Worm (Caenorhabditis elegans) whole organism, mixed stage, embryonic: ENCODE data around the gene K12H4.2.

Experiments used
- M03D4.4 ChIP-seq: sonication (generic microtip); optimal IDR thresholded peaks from 2 replicates; lab custom pipeline; 2017; ENCODE audit warnings: mild to moderate bottlenecking, missing genetic modification characterization, missing compliant biosample characterization
- bed-3 ChIP-seq: fragments of 200-800 bp; sonication (Bioruptor generic); optimal IDR thresholded peaks from 3 replicates; lab custom pipeline; 2018; ENCODE audit warnings: mild to moderate bottlenecking, missing genetic modification characterization, moderate library complexity, missing compliant biosample characterization
- blmp-1 ChIP-seq: fragments of 150-350 bp; optimal IDR thresholded peaks from 2 replicates; lab custom pipeline; 2014; ENCODE audit warnings: missing biosample characterization, missing genetic modification characterization
- ceh-43 ChIP-seq: fragments of 200-800 bp; sonication (Bioruptor generic); optimal IDR thresholded peaks from 2 replicates; lab custom pipeline; 2018; ENCODE audit warnings: mild to moderate bottlenecking, missing genetic modification characterization, moderate library complexity, missing compliant biosample characterization
- ceh-83 ChIP-seq: fragments of 200-800 bp; sonication (Bioruptor generic); optimal IDR thresholded peaks from 2 replicates; lab custom pipeline; 2018; ENCODE audit warnings: mild to moderate bottlenecking, missing genetic modification characterization, missing compliant biosample characterization
- ces-1 ChIP-seq: fragments of 150-350 bp; optimal IDR thresholded peaks from 2 replicates; lab custom pipeline; 2014; ENCODE audit warnings: missing biosample characterization, missing genetic modification reagents, missing genetic modification characterization
- cnd-1 ChIP-seq: fragments of 200-800 bp; sonication (Bioruptor generic); optimal IDR thresholded peaks from 2 replicates; lab custom pipeline; 2018; ENCODE audit warnings: mild to moderate bottlenecking, missing genetic modification characterization, missing compliant biosample characterization
- drap-1 ChIP-seq: fragments of 200-800 bp; sonication (Bioruptor generic); optimal IDR thresholded peaks from 3 replicates; lab custom pipeline; 2018; ENCODE audit warnings: mild to moderate bottlenecking, missing genetic modification characterization, missing compliant biosample characterization
- elt-1 ChIP-seq: sonication (generic microtip); optimal IDR thresholded peaks from 2 replicates; lab custom pipeline; 2017; ENCODE audit warnings: missing genetic modification characterization, mild to moderate bottlenecking, missing compliant biosample characterization, antibody characterized with exemption, moderate library complexity, borderline replicate concordance; ENCODE audit not compliant: insufficient read depth
- elt-3 ChIP-seq: fragments of 150-350 bp; optimal IDR thresholded peaks from 2 replicates; lab custom pipeline; 2014; ENCODE audit warnings: missing biosample characterization, missing genetic modification characterization
- flh-1 ChIP-seq: fragments of 200-800 bp; sonication (Bioruptor generic); optimal IDR thresholded peaks from 2 replicates; lab custom pipeline; 2018; ENCODE audit warnings: mild to moderate bottlenecking, missing genetic modification characterization, moderate library complexity, missing compliant biosample characterization
- ham-2 ChIP-seq: fragments of 200-800 bp; sonication (Bioruptor generic); optimal IDR thresholded peaks from 2 replicates; lab custom pipeline; 2018; ENCODE audit warnings: mild to moderate bottlenecking, missing genetic modification characterization, missing compliant biosample characterization
- hlh-1 ChIP-seq: fragments of 150-350 bp; optimal IDR thresholded peaks from 2 replicates; lab custom pipeline; 2014; ENCODE audit warnings: missing biosample characterization, missing genetic modification reagents, missing genetic modification characterization
- lin-13 ChIP-seq: fragments of 150-350 bp; optimal IDR thresholded peaks from 2 replicates; lab custom pipeline; 2014; ENCODE audit warnings: missing biosample characterization, missing genetic modification characterization
- lin-32 ChIP-seq: fragments of 200-800 bp; sonication (Bioruptor generic); optimal IDR thresholded peaks from 2 replicates; lab custom pipeline; 2018; ENCODE audit warnings: mild to moderate bottlenecking, missing genetic modification characterization, missing compliant biosample characterization
- lsy-2 ChIP-seq: fragments of 150-350 bp; optimal IDR thresholded peaks from 2 replicates; lab custom pipeline; 2014; ENCODE audit warnings: missing biosample characterization, missing genetic modification characterization
- mab-5 ChIP-seq: fragments of 150-350 bp; optimal IDR thresholded peaks from 2 replicates; lab custom pipeline; 2014; ENCODE audit warnings: missing biosample characterization, missing genetic modification characterization
- mep-1 ChIP-seq: fragments of 150-350 bp; optimal IDR thresholded peaks from 2 replicates; lab custom pipeline; 2017; ENCODE audit warnings: missing biosample characterization, missing genetic modification reagents, missing genetic modification characterization, inconsistent platforms
- mls-2 ChIP-seq: sonication (generic microtip); optimal IDR thresholded peaks from 2 replicates; lab custom pipeline; 2016; ENCODE audit warnings: mild to moderate bottlenecking, missing genetic modification characterization, moderate library complexity, missing compliant biosample characterization
- nhr-2 ChIP-seq: fragments of 150-350 bp; optimal IDR thresholded peaks from 2 replicates; lab custom pipeline; 2014; ENCODE audit warnings: missing biosample characterization, missing genetic modification characterization
- nhr-237 ChIP-seq: fragments of 150-350 bp; optimal IDR thresholded peaks from 2 replicates; lab custom pipeline; 2014; ENCODE audit warnings: missing biosample characterization, missing genetic modification characterization
- nhr-76 ChIP-seq: sonication (generic microtip); optimal IDR thresholded peaks from 2 replicates; lab custom pipeline; 2017; ENCODE audit warnings: missing biosample characterization, missing genetic modification characterization
- pha-4 ChIP-seq: fragments of 150-350 bp; optimal IDR thresholded peaks from 2 replicates; lab custom pipeline; 2018; ENCODE audit warnings: missing biosample characterization, missing genetic modification reagents, missing genetic modification characterization
- sem-2 ChIP-seq: fragments of 200-800 bp; sonication (Bioruptor generic); optimal IDR thresholded peaks from 2 replicates; lab custom pipeline; 2018; ENCODE audit warnings: mild to moderate bottlenecking, missing genetic modification characterization, missing compliant biosample characterization
- snpc-4 ChIP-seq: fragments of 150-350 bp; optimal IDR thresholded peaks from 2 replicates; lab custom pipeline; 2014; ENCODE audit warnings: missing biosample characterization, missing genetic modification characterization
- sptf-1 ChIP-seq: sonication (generic microtip); optimal IDR thresholded peaks from 2 replicates; lab custom pipeline; 2017; ENCODE audit warnings: mild to moderate bottlenecking, missing genetic modification characterization, moderate library complexity, missing compliant biosample characterization
- tbx-8 ChIP-seq: fragments of 200-800 bp; sonication (Bioruptor generic); optimal IDR thresholded peaks from 2 replicates; lab custom pipeline; 2018; ENCODE audit warnings: mild to moderate bottlenecking, missing genetic modification characterization, moderate library complexity, missing compliant biosample characterization
- unc-120 ChIP-seq: sonication (generic microtip); optimal IDR thresholded peaks from 2 replicates; lab custom pipeline; 2017; ENCODE audit warnings: missing genetic modification characterization, missing compliant biosample characterization; ENCODE audit not compliant: poor library complexity, severe bottlenecking
- unc-39 ChIP-seq: fragments of 150-350 bp; optimal IDR thresholded peaks from 2 replicates; lab custom pipeline; 2014; ENCODE audit warnings: missing biosample characterization, missing genetic modification characterization
- unc-62 ChIP-seq: fragments of 150-350 bp; optimal IDR thresholded peaks from 2 replicates; lab custom pipeline; 2014; ENCODE audit warnings: missing biosample characterization, missing genetic modification reagents, missing genetic modification characterization
- zip-8 ChIP-seq: fragments of 150-350 bp; optimal IDR thresholded peaks from 2 replicates; lab custom pipeline; 2014; ENCODE audit warnings: missing biosample characterization, missing genetic modification characterization
- ztf-11 ChIP-seq: fragments of 150-350 bp; optimal IDR thresholded peaks from 2 replicates; lab custom pipeline; 2014; ENCODE audit warnings: missing biosample characterization, missing genetic modification characterization

K12H4.2 gene

ce11 chrIII:8022077-8022476 is 25.4 kb upstream of the K12H4.2 start, which contains the start of gene F44B9.2:
Gene F44B9.2, plus strand, starts transcription at chrIII:8022463.
- TF ChIP-seq nhr-237 (tag; lab: Kevin White, UChicago) (no peak), hlh-1 (peak; percentile 17), unc-39 (tag; lab: Kevin White, UChicago) (no peak), pha-4 (tag; lab: Kevin White, UChicago) (no peak), ceh-43 (GFP tag; lab: Kevin White, UChicago) (no peak), tbx-8 (GFP tag; lab: Kevin White, UChicago) (no peak), nhr-2 (tag; lab: Kevin White, UChicago) (no peak), unc-62 (GFP tag; lab: Kevin White, UChicago) (no peak), snpc-4 (no peak), ceh-83 (GFP tag; lab: Kevin White, UChicago) (no peak), unc-120 (tag; lab: Kevin White, UChicago) (peak; percentile 75), zip-8 (tag; lab: Kevin White, UChicago) (no peak), mab-5 (tag; lab: Kevin White, UChicago) (no peak), drap-1 (GFP tag; lab: Kevin White, UChicago) (no peak), sptf-1 (tag; lab: Kevin White, UChicago) (no peak), nhr-76 (no peak), ham-2 (GFP tag; lab: Kevin White, UChicago) (no peak)

- no peak for TF ChIP-seq cnd-1 (tag; lab: Kevin White, UChicago)
- TF ChIP-seq unc-120 (tag; lab: Kevin White, UChicago): no peak
- no peak for TF ChIP-seq flh-1 (GFP tag; lab: Kevin White, UChicago)
- no peak for TF ChIP-seq elt-3
- no peak for TF ChIP-seq M03D4.4 (tag; lab: Kevin White, UChicago)
- TF ChIP-seq mab-5 (tag; lab: Kevin White, UChicago): no peak
- TF ChIP-seq lin-13 (tag; lab: Kevin White, UChicago): no peak
- no peak for TF ChIP-seq hlh-1
- TF ChIP-seq drap-1 (GFP tag; lab: Kevin White, UChicago): no peak
- no peak for TF ChIP-seq snpc-4
- no peak for TF ChIP-seq elt-1 (tag; lab: Kevin White, UChicago)
- TF ChIP-seq ham-2 (GFP tag; lab: Kevin White, UChicago): no peak
- no peak for TF ChIP-seq unc-62 (GFP tag; lab: Kevin White, UChicago)
These were observed 19.6 kb upstream of the K12H4.2 start, which contains the start of gene mdt-30 for ce11 chrIII:8027942-8028341. Gene mdt-30, minus strand, starts transcription at chrIII:8028042.

ce11 chrIII:8029487-8029886 is 18.0 kb upstream of the K12H4.2 start, which contains the start of gene F44B9.8:
Gene F44B9.8, minus strand, starts transcription at chrIII:8029649.
- TF ChIP-seq lsy-2 (tag; lab: Kevin White, UChicago): peak; percentile 39
- no peak for TF ChIP-seq elt-1 (tag; lab: Kevin White, UChicago)
- TF ChIP-seq unc-39 (tag; lab: Kevin White, UChicago): no peak
- no peak for TF ChIP-seq cnd-1 (tag; lab: Kevin White, UChicago)
- TF ChIP-seq unc-62 (GFP tag; lab: Kevin White, UChicago): no peak
- TF ChIP-seq nhr-2 (tag; lab: Kevin White, UChicago): no peak
- no peak for TF ChIP-seq mep-1 (tag; lab: Kevin White, UChicago)
- no peak for TF ChIP-seq sem-2 (GFP tag; lab: Kevin White, UChicago)
- TF ChIP-seq bed-3 (GFP tag; lab: Kevin White, UChicago): no peak
- no peak for TF ChIP-seq flh-1 (GFP tag; lab: Kevin White, UChicago)
- TF ChIP-seq nhr-237 (tag; lab: Kevin White, UChicago): peak; percentile 31
- TF ChIP-seq blmp-1 (tag; lab: Kevin White, UChicago): no peak
- no peak for TF ChIP-seq ceh-83 (GFP tag; lab: Kevin White, UChicago)
- TF ChIP-seq tbx-8 (GFP tag; lab: Kevin White, UChicago): no peak
- no peak for TF ChIP-seq mls-2
- TF ChIP-seq lin-32 (GFP tag; lab: Kevin White, UChicago): no peak
- no peak for TF ChIP-seq lin-13 (tag; lab: Kevin White, UChicago)
- TF ChIP-seq zip-8 (tag; lab: Kevin White, UChicago): no peak
- TF ChIP-seq drap-1 (GFP tag; lab: Kevin White, UChicago): no peak
- no peak for TF ChIP-seq elt-3
- TF ChIP-seq pha-4 (tag; lab: Kevin White, UChicago): peak; percentile 17
- TF ChIP-seq ces-1 (GFP tag; lab: Kevin White, UChicago): no peak

ce11 chrIII:8030963-8031362 is 16.5 kb upstream of the K12H4.2 start, which contains the start of gene F44B9.9:
Gene F44B9.9, minus strand, starts transcription at chrIII:8031063.
- no peak for TF ChIP-seq ces-1 (GFP tag; lab: Kevin White, UChicago)
- no peak for TF ChIP-seq tbx-8 (GFP tag; lab: Kevin White, UChicago)
- no peak for TF ChIP-seq mep-1 (tag; lab: Kevin White, UChicago)
- no peak for TF ChIP-seq hlh-1
- no peak for TF ChIP-seq elt-1 (tag; lab: Kevin White, UChicago)
- no peak for TF ChIP-seq mab-5 (tag; lab: Kevin White, UChicago)
- TF ChIP-seq ztf-11 (tag; lab: Kevin White, UChicago): no peak
- no peak for TF ChIP-seq ceh-43 (GFP tag; lab: Kevin White, UChicago)
